Fruit fly (Drosophila melanogaster): ENCODE measurements around the gene ERR.

ERR gene

dm6 chr3L:8197779-8198279 lies 11.4 kb upstream of the ERR start, which contains the start of the genes UbcE2M and Dhps (continued):
- peak; percentile 79 for TF ChIP-seq CG18619 (GFP tag; optimal IDR thresholded peaks at IDR 0.05)
- no peak for TF ChIP-seq bowl (GFP tag; IDR thresholded peaks at IDR 0.05)
- peak; percentile 59 for TF ChIP-seq CG13123 (GFP tag; optimal IDR thresholded peaks at IDR 0.05)
- no peak; the same call in 1 of the 2 replicates for TF ChIP-seq Drgx (GFP tag; IDR thresholded peaks at IDR 0.05)
- TF ChIP-seq CG17328 (GFP tag; IDR thresholded peaks at IDR 0.05), result no peak
- peak; percentile 40; the same call in 1 of the 2 replicates for TF ChIP-seq wdn (GFP tag; IDR thresholded peaks at IDR 0.05)
- TF ChIP-seq p53 (GFP tag; optimal IDR thresholded peaks at IDR 0.05), result no peak
- peak; percentile 69 for TF ChIP-seq CG16815 (GFP tag; optimal IDR thresholded peaks at IDR 0.05)
- TF ChIP-seq CG15073 (GFP tag; optimal IDR thresholded peaks at IDR 0.05), result no peak
- TF ChIP-seq CG8290 (GFP tag; optimal IDR thresholded peaks at IDR 0.05), result peak; percentile 53
- TF ChIP-seq CG8290 (tag; optimal IDR thresholded peaks at IDR 0.05), result peak in 1 of 2 experiments; percentile 1
- TF ChIP-seq insv (GFP tag; optimal IDR thresholded peaks at IDR 0.05), result peak in 1 of 2 experiments; percentile 30
- peak; percentile 52 for TF ChIP-seq lbe (GFP tag; optimal IDR thresholded peaks at IDR 0.05)
- peak; percentile 37 to 65 for TF ChIP-seq Pdp1 (GFP tag; optimal IDR thresholded peaks at IDR 0.05)
- no peak for TF ChIP-seq CG5953 (GFP tag; IDR thresholded peaks at IDR 0.05)
- TF ChIP-seq Rfx (GFP tag; IDR thresholded peaks at IDR 0.05), result peak; percentile 87
- TF ChIP-seq CG17912 (GFP tag; optimal IDR thresholded peaks at IDR 0.05), result no peak
- peak; percentile 20 for TF ChIP-seq CG6254 (GFP tag; optimal IDR thresholded peaks at IDR 0.05)
- TF ChIP-seq slbo (GFP tag; IDR thresholded peaks at IDR 0.05), result peak; percentile 87
- TF ChIP-seq chinmo (GFP tag; IDR thresholded peaks at IDR 0.05; ENCODE audit: partially characterized antibody), result 0 out of 4 replicates have a peak, but pooled peaks have one; percentile 62
- no peak for TF ChIP-seq slp2 (GFP tag; optimal IDR thresholded peaks at IDR 0.05)
- peak; percentile 87 for TF ChIP-seq Abd-B (GFP tag; optimal IDR thresholded peaks at IDR 0.05)
- no peak for TF ChIP-seq crol (GFP tag; IDR thresholded peaks at IDR 0.05)
- no peak for TF ChIP-seq odd (GFP tag; optimal IDR thresholded peaks at IDR 0.05)
- TF ChIP-seq CG6854 (GFP tag; optimal IDR thresholded peaks at IDR 0.05), result no peak
- TF ChIP-seq CG3838 (GFP tag; optimal IDR thresholded peaks at IDR 0.05), result no peak
- no peak for TF ChIP-seq Camta (GFP tag; optimal IDR thresholded peaks at IDR 0.05)
- peak; percentile 59 for TF ChIP-seq CG34224 (GFP tag; IDR thresholded peaks at IDR 0.05; ENCODE audit: partially characterized antibody)
- peak; percentile 27 for TF ChIP-seq nom (GFP tag; optimal IDR thresholded peaks at IDR 0.05)
- TF ChIP-seq PHDP (tag; optimal IDR thresholded peaks at IDR 0.05), result peak; percentile 70
- no peak for TF ChIP-seq sr (GFP tag; IDR thresholded peaks at IDR 0.05)
- TF ChIP-seq Hmr (GFP tag; optimal IDR thresholded peaks at IDR 0.05), result no peak
- peak; percentile 60; the same call in 1 of the 3 replicates for TF ChIP-seq jigr1 (GFP tag; IDR thresholded peaks at IDR 0.05)
- TF ChIP-seq gro (GFP tag; optimal IDR thresholded peaks at IDR 0.05), result no peak
- TF ChIP-seq CG1792 (GFP tag; optimal IDR thresholded peaks at IDR 0.05), result no peak
- TF ChIP-seq CG10274 (GFP tag; optimal IDR thresholded peaks at IDR 0.05), result peak; percentile 8
- peak; percentile 56 for TF ChIP-seq HLH54F (GFP tag; optimal IDR thresholded peaks at IDR 0.05)
- peak; percentile 57 for TF ChIP-seq cwo (GFP tag; optimal IDR thresholded peaks at IDR 0.05)
- peak; percentile 82 for TF ChIP-seq CG2120 (GFP tag; optimal IDR thresholded peaks at IDR 0.05)
- peak; percentile 77 for TF ChIP-seq YL-1 (GFP tag; optimal IDR thresholded peaks at IDR 0.05)
- TF ChIP-seq CG6175 (GFP tag; IDR thresholded peaks at IDR 0.05), result peak; percentile 75; the same call in 1 of the 3 replicates
- no peak for TF ChIP-seq rib (GFP tag; IDR thresholded peaks at IDR 0.05)
- TF ChIP-seq yki (optimal IDR thresholded peaks at IDR 0.05), result no peak
- peak; percentile 53 for TF ChIP-seq CG12942 (GFP tag; optimal IDR thresholded peaks at IDR 0.05)
- TF ChIP-seq nmo (GFP tag; optimal IDR thresholded peaks at IDR 0.05), result peak; percentile 80
- TF ChIP-seq ap (GFP tag; IDR thresholded peaks at IDR 0.05), result no peak
- TF ChIP-seq Gug (GFP tag; IDR thresholded peaks at IDR 0.05), result peak; percentile 72; the same call in 2 of the 4 replicates
- no peak for TF ChIP-seq pan (optimal IDR thresholded peaks at IDR 0.05)
- peak in 1 of 2 experiments; percentile 57 for TF ChIP-seq pan (GFP tag; optimal IDR thresholded peaks at IDR 0.05 in 1 of 2, IDR thresholded peaks at IDR 0.05 in 1 of 2)
- TF ChIP-seq Oaz (GFP tag; IDR thresholded peaks at IDR 0.05), result no peak; the same call in 1 of the 2 replicates
- TF ChIP-seq CrebB (tag; optimal IDR thresholded peaks at IDR 0.05), result no peak

Data from whole organism, embryonic.